Worm (Caenorhabditis elegans) whole organism, young adult: Measurements from ENCODE around the gene F09G2.8.
A peak's percentile ranks its signal among the peaks of the same experiment; 100 is the strongest.

Experiments used
- B0019.2 ChIP-seq: fragments of 200-800 bp; sonication (Bioruptor generic); conservative IDR thresholded peaks from 2 replicates; pipeline ENCODE4 v1.3.6; 2022; ENCODE audit warnings: missing genetic modification reagents, missing genetic modification characterization, missing compliant biosample characterization
- B0035.1 ChIP-seq: sonication (generic microtip); optimal IDR thresholded peaks from 2 replicates; lab custom pipeline; 2016; ENCODE audit warnings: missing genetic modification characterization, mild to moderate bottlenecking, missing compliant biosample characterization, missing genotype, missing genetic modification reagents
- B0261.1 ChIP-seq: sonication (generic microtip); optimal IDR thresholded peaks from 2 replicates; lab custom pipeline; 2016; ENCODE audit warnings: mild to moderate bottlenecking, missing genetic modification characterization, moderate library complexity, missing compliant biosample characterization
- B0336.3 ChIP-seq: fragments of 200-800 bp; sonication (Bioruptor generic); IDR thresholded peaks from 2 replicates; pipeline ENCODE4 v1.3.6; 2022; ENCODE audit warnings: missing genetic modification characterization, missing compliant biosample characterization
- C06A6.2 ChIP-seq: fragments of 200-800 bp; sonication (Bioruptor generic); conservative IDR thresholded peaks from 2 replicates; pipeline ENCODE4 v1.3.6; 2022; ENCODE audit warnings: missing genetic modification characterization, missing compliant biosample characterization
- D2030.7 ChIP-seq: fragments of 200-800 bp; sonication (Bioruptor generic); IDR thresholded peaks from 2 replicates; pipeline ENCODE4 v1.3.6; 2022; ENCODE audit warnings: missing genetic modification reagents, missing genetic modification characterization, missing compliant biosample characterization
- F39B2.1 ChIP-seq: fragments of 200-800 bp; sonication (Bioruptor generic); IDR thresholded peaks from 2 replicates; pipeline ENCODE4 v1.3.6; 2022; ENCODE audit warnings: missing genetic modification reagents, missing genetic modification characterization, missing compliant biosample characterization
- F49E8.2 ChIP-seq: sonication (generic microtip); optimal IDR thresholded peaks from 3 replicates; lab custom pipeline; 2017; ENCODE audit warnings: missing genetic modification characterization, mild to moderate bottlenecking, missing compliant biosample characterization, antibody characterized with exemption, moderate library complexity; ENCODE audit not compliant: insufficient read depth
- F57A8.1 ChIP-seq: fragments of 200-800 bp; sonication (Bioruptor generic); optimal IDR thresholded peaks from 2 replicates; lab custom pipeline; 2018; ENCODE audit warnings: mild to moderate bottlenecking, missing genetic modification characterization, moderate library complexity, missing compliant biosample characterization
- K11D2.4 ChIP-seq: fragments of 200-800 bp; sonication (Bioruptor generic); IDR thresholded peaks from 2 replicates; pipeline ENCODE4 v1.3.6; 2022; ENCODE audit warnings: missing genetic modification reagents, missing genetic modification characterization, missing compliant biosample characterization
- T07F8.4 ChIP-seq: sonication (generic microtip); optimal IDR thresholded peaks from 2 replicates; lab custom pipeline; 2016; ENCODE audit warnings: mild to moderate bottlenecking, missing genetic modification characterization, moderate library complexity, missing compliant biosample characterization
- Y67H2A.10 ChIP-seq: fragments of 200-800 bp; sonication (Bioruptor generic); conservative IDR thresholded peaks from 2 replicates; pipeline ENCODE4 v1.3.6; 2022; ENCODE audit warnings: missing genetic modification reagents, missing genetic modification characterization, missing compliant biosample characterization
- aptf-3 ChIP-seq: fragments of 200-800 bp; sonication (Bioruptor generic); IDR thresholded peaks from 2 replicates; pipeline ENCODE4 v1.3.6; 2022; ENCODE audit warnings: missing genetic modification characterization, missing compliant biosample characterization
- ceh-100 ChIP-seq: fragments of 200-800 bp; sonication (Bioruptor generic); IDR thresholded peaks from 2 replicates; pipeline ENCODE4 v1.3.6; 2022; ENCODE audit warnings: missing genetic modification reagents, missing genetic modification characterization, missing compliant biosample characterization
- ceh-91 ChIP-seq: fragments of 200-800 bp; sonication (Bioruptor generic); IDR thresholded peaks from 2 replicates; pipeline ENCODE4 v1.3.6; 2022; ENCODE audit warnings: missing genetic modification reagents, missing genetic modification characterization, missing compliant biosample characterization
- die-1 ChIP-seq: sonication (generic microtip); optimal IDR thresholded peaks from 2 replicates; lab custom pipeline; 2016; ENCODE audit warnings: missing genotype, mild to moderate bottlenecking, missing genetic modification characterization, missing compliant biosample characterization
- dpl-1 ChIP-seq: fragments of 150-350 bp; optimal IDR thresholded peaks from 2 replicates; lab custom pipeline; 2014; ENCODE audit warnings: missing biosample characterization, missing genetic modification reagents, missing genetic modification characterization
- hlh-12 ChIP-seq: sonication (generic microtip); optimal IDR thresholded peaks from 2 replicates; lab custom pipeline; 2016; ENCODE audit warnings: missing genetic modification characterization, missing compliant biosample characterization
- hmg-1.2 ChIP-seq: fragments of 200-800 bp; sonication (Bioruptor generic); IDR thresholded peaks from 2 replicates; pipeline ENCODE4 v1.3.6; 2022; ENCODE audit warnings: missing genetic modification reagents, missing genetic modification characterization, missing compliant biosample characterization
- hrde-1 ChIP-seq: sonication (generic microtip); optimal IDR thresholded peaks from 2 replicates; lab custom pipeline; 2016; ENCODE audit warnings: missing genetic modification characterization, mild to moderate bottlenecking, missing compliant biosample characterization, moderate library complexity, missing genotype, missing genetic modification reagents, borderline replicate concordance
- hsf-1 ChIP-seq: fragments of 200-800 bp; sonication (Bioruptor generic); IDR thresholded peaks from 2 replicates; pipeline ENCODE4 v1.3.6; 2022; ENCODE audit warnings: missing genetic modification reagents, missing genetic modification characterization, missing compliant biosample characterization
- lin-54 ChIP-seq: fragments of 200-800 bp; sonication (Bioruptor generic); optimal IDR thresholded peaks from 2 replicates; lab custom pipeline; 2018; ENCODE audit warnings: mild to moderate bottlenecking, missing genetic modification characterization, missing compliant biosample characterization
- madf-3 ChIP-seq: fragments of 200-800 bp; sonication (Bioruptor generic); IDR thresholded peaks from 2 replicates; pipeline ENCODE4 v1.3.6; 2022; ENCODE audit warnings: missing genetic modification reagents, missing genetic modification characterization, missing compliant biosample characterization
- madf-6 ChIP-seq: fragments of 200-800 bp; sonication (Bioruptor generic); IDR thresholded peaks from 2 replicates; pipeline ENCODE4 v1.3.6; 2022; ENCODE audit warnings: missing genetic modification reagents, missing genetic modification characterization, missing compliant biosample characterization
- nfya-2 ChIP-seq: fragments of 200-800 bp; sonication (Bioruptor generic); IDR thresholded peaks from 2 replicates; pipeline ENCODE4 v1.3.6; 2022; ENCODE audit warnings: missing genetic modification reagents, missing genetic modification characterization, missing compliant biosample characterization
- nfyb-1 ChIP-seq: fragments of 200-800 bp; sonication (Bioruptor generic); IDR thresholded peaks from 2 replicates; pipeline ENCODE4 v1.3.6; 2022; ENCODE audit warnings: missing genetic modification reagents, missing genetic modification characterization, missing compliant biosample characterization
- nhr-27 ChIP-seq: fragments of 200-800 bp; sonication (Bioruptor generic); optimal IDR thresholded peaks from 2 replicates; lab custom pipeline; 2018; ENCODE audit warnings: mild to moderate bottlenecking, missing genetic modification characterization, moderate library complexity, missing compliant biosample characterization
- pbrm-1 ChIP-seq: fragments of 200-800 bp; sonication (Bioruptor generic); IDR thresholded peaks from 2 replicates; pipeline ENCODE4 v1.3.6; 2022; ENCODE audit warnings: missing genetic modification reagents, missing genetic modification characterization, missing compliant biosample characterization
- rcor-1 ChIP-seq: fragments of 200-800 bp; sonication (Bioruptor generic); IDR thresholded peaks from 2 replicates; pipeline ENCODE4 v1.3.6; 2022; ENCODE audit warnings: missing genetic modification reagents, missing genetic modification characterization, missing compliant biosample characterization
- rec-8 ChIP-seq, 2 experiments: sonication (generic microtip); optimal IDR thresholded peaks; 2 replicates each; lab custom pipeline; 2016; ENCODE audit warnings: mild to moderate bottlenecking in 2 of 2, missing genetic modification characterization in 2 of 2, missing genetic modification reagents in 2 of 2, missing genotype in 2 of 2, missing biosample characterization in 1 of 2, missing compliant biosample characterization in 1 of 2, moderate library complexity in 1 of 2
- sea-2 ChIP-seq: fragments of 200-800 bp; sonication (Bioruptor generic); IDR thresholded peaks from 2 replicates; pipeline ENCODE4 v1.3.6; 2022; ENCODE audit warnings: missing genetic modification characterization, missing compliant biosample characterization
- snpc-1.1 ChIP-seq: sonication (generic microtip); optimal IDR thresholded peaks from 2 replicates; lab custom pipeline; 2017; ENCODE audit warnings: missing genetic modification characterization, mild to moderate bottlenecking, missing compliant biosample characterization, antibody characterized with exemption, moderate library complexity, missing genotype, missing genetic modification reagents; ENCODE audit not compliant: insufficient read depth
- snpc-3.4 ChIP-seq: sonication (generic microtip); optimal IDR thresholded peaks from 2 replicates; lab custom pipeline; 2017; ENCODE audit warnings: missing genetic modification characterization, mild to moderate bottlenecking, missing compliant biosample characterization, antibody characterized with exemption, moderate library complexity, missing genotype, missing genetic modification reagents
- snpc-4 ChIP-seq, 5 experiments: fragments of 150-350 bp in 1 of 5; sonication (generic microtip) in 4 of 5; optimal IDR thresholded peaks; 2 replicates each; lab custom pipeline; 2014 to 2018; ENCODE audit warnings: missing genetic modification characterization in 5 of 5, missing biosample characterization in 3 of 5, antibody characterized with exemption in 2 of 5, mild to moderate bottlenecking in 2 of 5, missing compliant biosample characterization in 2 of 5, missing genotype in 2 of 5, moderate library complexity in 2 of 5, missing genetic modification reagents in 1 of 5
- somi-1 ChIP-seq: fragments of 200-800 bp; sonication (Bioruptor generic); optimal IDR thresholded peaks from 2 replicates; lab custom pipeline; 2018; ENCODE audit warnings: mild to moderate bottlenecking, missing genetic modification characterization, missing compliant biosample characterization
- sptf-2 ChIP-seq: fragments of 200-800 bp; sonication (Bioruptor generic); optimal IDR thresholded peaks from 2 replicates; lab custom pipeline; 2018; ENCODE audit warnings: mild to moderate bottlenecking, missing genetic modification characterization, missing compliant biosample characterization
- tbp1 ChIP-seq: fragments of 200-800 bp; sonication (Bioruptor generic); optimal IDR thresholded peaks from 2 replicates; lab custom pipeline; 2018; ENCODE audit warnings: mild to moderate bottlenecking, missing genetic modification characterization, missing compliant biosample characterization
- tlf-1 ChIP-seq: fragments of 200-800 bp; sonication (Bioruptor generic); optimal IDR thresholded peaks from 2 replicates; lab custom pipeline; 2018; ENCODE audit warnings: mild to moderate bottlenecking, missing genetic modification characterization, missing compliant biosample characterization
- ztf-22 ChIP-seq: fragments of 200-800 bp; sonication (Bioruptor generic); optimal IDR thresholded peaks from 2 replicates; lab custom pipeline; 2018; ENCODE audit warnings: mild to moderate bottlenecking, missing genetic modification characterization, moderate library complexity, missing compliant biosample characterization
- ztf-28 ChIP-seq: fragments of 200-800 bp; sonication (Bioruptor generic); IDR thresholded peaks from 2 replicates; pipeline ENCODE4 v1.3.6; 2022; ENCODE audit warnings: missing genetic modification reagents, missing genetic modification characterization, missing compliant biosample characterization

Gene F09G2.8

ce11 chrV:7237133-7237532 is 43.7 kb upstream of the F09G2.8 start, which contains the start of gene hyls-1 (continued):
- peak; percentile 74 for TF ChIP-seq ceh-100 (GFP tag; lab: Robert Waterston, UW)
- peak; percentile 55; the same call in 1 of the 2 replicates for TF ChIP-seq Y67H2A.10
- TF ChIP-seq nfyb-1 (GFP tag; lab: Robert Waterston, UW) = peak; percentile 78
- no peak for TF ChIP-seq rec-8 (tag; optimal IDR thresholded peaks at IDR 0.05; lab: Kevin White, UChicago)
- no peak for TF ChIP-seq snpc-4 (GFP tag; optimal IDR thresholded peaks at IDR 0.05; lab: Kevin White, UChicago)
- peak in 3 of 4 experiments; percentile 45 to 60 (median 45) for TF ChIP-seq snpc-4 (tag; optimal IDR thresholded peaks at IDR 0.05; lab: Kevin White, UChicago)
- TF ChIP-seq snpc-3.4 (tag; lab: Kevin White, UChicago) = peak; percentile 34
- no peak for TF ChIP-seq B0261.1 (tag; lab: Kevin White, UChicago)
- TF ChIP-seq madf-6 (GFP tag; lab: Robert Waterston, UW) = peak; percentile 88
- no peak for TF ChIP-seq nhr-27 (tag; lab: Kevin White, UChicago)
- TF ChIP-seq hlh-12 = no peak
- TF ChIP-seq F49E8.2 = no peak
- TF ChIP-seq T07F8.4 = no peak
- peak; percentile 81 for TF ChIP-seq C06A6.2
- no peak for TF ChIP-seq somi-1
- TF ChIP-seq hmg-1.2 = peak; percentile 61
- TF ChIP-seq die-1 (tag; lab: Kevin White, UChicago) = no peak
- 0 out of 2 replicates have a peak, but pooled peaks have one; percentile 40 for TF ChIP-seq B0336.3 (GFP tag; lab: Robert Waterston, UW)
- TF ChIP-seq ztf-22 (GFP tag; lab: Kevin White, UChicago) = no peak
- no peak for TF ChIP-seq nfya-2
- TF ChIP-seq B0019.2 = 0 out of 2 replicates have a peak, but pooled peaks have one; percentile 12
- peak; percentile 85 for TF ChIP-seq dpl-1 (GFP tag; lab: Kevin White, UChicago)
- TF ChIP-seq F57A8.1 (GFP tag; lab: Kevin White, UChicago) = no peak
- TF ChIP-seq ceh-91 (GFP tag; lab: Robert Waterston, UW) = peak; percentile 77
- no peak for TF ChIP-seq aptf-3 (GFP tag; lab: Robert Waterston, UW)
- TF ChIP-seq K11D2.4 (GFP tag; lab: Robert Waterston, UW) = peak; percentile 55; the same call in 1 of the 2 replicates
- TF ChIP-seq ztf-28 (GFP tag; lab: Robert Waterston, UW) = no peak
- peak; percentile 20; the same call in 1 of the 2 replicates for TF ChIP-seq F39B2.1 (GFP tag; lab: Robert Waterston, UW)
- TF ChIP-seq hrde-1 = no peak
- no peak for TF ChIP-seq sea-2 (GFP tag; lab: Robert Waterston, UW)
- TF ChIP-seq lin-54 = peak; percentile 97
- peak; percentile 84 for TF ChIP-seq pbrm-1 (GFP tag; lab: Robert Waterston, UW)
- peak; percentile 89; the same call in 1 of the 2 replicates for TF ChIP-seq madf-3 (GFP tag; lab: Robert Waterston, UW)
- TF ChIP-seq sptf-2 (GFP tag; lab: Kevin White, UChicago) = no peak
- TF ChIP-seq rcor-1 (GFP tag; lab: Robert Waterston, UW) = peak; percentile 71
- TF ChIP-seq B0035.1 = no peak
- no peak for TF ChIP-seq snpc-1.1 (tag; lab: Kevin White, UChicago)
- peak; percentile 70 for TF ChIP-seq hsf-1 (GFP tag; lab: Robert Waterston, UW)
- peak; percentile 63 for TF ChIP-seq tlf-1
- TF ChIP-seq D2030.7 (GFP tag; lab: Robert Waterston, UW) = peak; percentile 83
- TF ChIP-seq tbp1 (GFP tag; lab: Kevin White, UChicago) = peak; percentile 42
- TF ChIP-seq, all 124 proteins: peak for 50
